Fruit fly (Drosophila melanogaster) whole organism, embryonic: ENCODE results near the gene ghi.

Experiments used
- Atf-2 ChIP-seq: fragments of 200-800 bp; sonication (Bioruptor generic); optimal IDR thresholded peaks from 2 replicates; lab custom pipeline; 2016; ENCODE audit warnings: missing biosample characterization, missing genetic modification characterization
- CG10209 ChIP-seq: fragments of 200-800 bp; sonication (Bioruptor generic); optimal IDR thresholded peaks from 3 replicates; lab custom pipeline; 2017; ENCODE audit warnings: missing biosample characterization, mild to moderate bottlenecking, missing genetic modification characterization, missing genetic modification reagents
- CG11398 ChIP-seq: fragments of 200-800 bp; sonication (Bioruptor generic); optimal IDR thresholded peaks from 2 replicates; lab custom pipeline; 2016; ENCODE audit warnings: missing biosample characterization, missing genetic modification characterization
- CG1529 ChIP-seq: fragments of 200-800 bp; sonication (Bioruptor generic); optimal IDR thresholded peaks from 3 replicates; lab custom pipeline; 2018; ENCODE audit warnings: missing biosample characterization, missing genetic modification characterization
- CG15514 ChIP-seq: fragments of 200-800 bp; sonication (Bioruptor generic); optimal IDR thresholded peaks from 3 replicates; lab custom pipeline; 2017; ENCODE audit warnings: missing biosample characterization, missing genetic modification characterization, mild to moderate bottlenecking, moderate library complexity, missing genetic modification reagents
- CG15601 ChIP-seq: fragments of 200-800 bp; sonication (Bioruptor generic); optimal IDR thresholded peaks from 3 replicates; lab custom pipeline; 2019; ENCODE audit warnings: missing biosample characterization, mild to moderate bottlenecking, missing genetic modification characterization, moderate library complexity
- CG17568 ChIP-seq: fragments of 200-800 bp; sonication (Bioruptor generic); optimal IDR thresholded peaks from 2 replicates; lab custom pipeline; 2018; ENCODE audit warnings: missing biosample characterization, mild to moderate bottlenecking, missing genetic modification characterization, moderate library complexity
- CG17912 ChIP-seq: fragments of 200-800 bp; sonication (Bioruptor generic); optimal IDR thresholded peaks from 2 replicates; lab custom pipeline; 2018; ENCODE audit warnings: missing biosample characterization, mild to moderate bottlenecking, missing genetic modification characterization
- CG2712 ChIP-seq: fragments of 200-800 bp; optimal IDR thresholded peaks from 3 replicates; lab custom pipeline; 2019; ENCODE audit warnings: missing biosample characterization, mild to moderate bottlenecking, missing genetic modification characterization, moderate library complexity
- CG30403 ChIP-seq: fragments of 200-800 bp; sonication (Bioruptor generic); optimal IDR thresholded peaks from 3 replicates; lab custom pipeline; 2016; ENCODE audit warnings: missing biosample characterization, missing genetic modification characterization
- CG31441 ChIP-seq: fragments of 200-800 bp; sonication (Bioruptor generic); IDR thresholded peaks from 2 replicates; pipeline ENCODE4 v1.3.6; 2022; ENCODE audit warnings: missing biosample characterization, missing genetic modification characterization
- CG3995 ChIP-seq: fragments of 200-800 bp; sonication (Bioruptor generic); optimal IDR thresholded peaks from 3 replicates; lab custom pipeline; 2016; ENCODE audit warnings: missing biosample characterization, missing genetic modification characterization
- CG4404 ChIP-seq: fragments of 200-800 bp; sonication (Bioruptor generic); IDR thresholded peaks from 2 replicates; pipeline ENCODE4 v1.3.6; 2022; ENCODE audit warnings: missing biosample characterization, missing genetic modification characterization
- CG4730 ChIP-seq: fragments of 200-800 bp; sonication (Bioruptor generic); IDR thresholded peaks from 2 replicates; pipeline ENCODE4 v1.3.6; 2022; ENCODE audit warnings: missing biosample characterization, missing genetic modification characterization
- CG6683 ChIP-seq: fragments of 200-800 bp; sonication (Bioruptor generic); optimal IDR thresholded peaks from 2 replicates; lab custom pipeline; 2017; ENCODE audit warnings: missing biosample characterization, mild to moderate bottlenecking, missing genetic modification characterization, missing genetic modification reagents
- CG7372 ChIP-seq: fragments of 200-800 bp; sonication (Bioruptor generic); IDR thresholded peaks from 2 replicates; pipeline ENCODE4 v1.3.6; 2022; ENCODE audit warnings: missing biosample characterization, missing genetic modification characterization
- CG7987 ChIP-seq: fragments of 200-800 bp; sonication (Bioruptor generic); optimal IDR thresholded peaks from 2 replicates; lab custom pipeline; 2018; ENCODE audit warnings: missing biosample characterization, mild to moderate bottlenecking, missing genetic modification characterization, moderate library complexity
- CG9727 ChIP-seq: fragments of 200-800 bp; sonication (Bioruptor generic); optimal IDR thresholded peaks from 3 replicates; lab custom pipeline; 2017; ENCODE audit warnings: missing biosample characterization, mild to moderate bottlenecking, missing genetic modification characterization
- CoRest ChIP-seq: fragments of 200-800 bp; sonication (Bioruptor generic); optimal IDR thresholded peaks from 3 replicates; lab custom pipeline; 2018; ENCODE audit warnings: missing biosample characterization, mild to moderate bottlenecking, missing genetic modification characterization, moderate library complexity
- Dip2 ChIP-seq: fragments of 200-800 bp; sonication (Bioruptor generic); IDR thresholded peaks from 2 replicates; pipeline ENCODE4 v1.3.6; 2022; ENCODE audit warnings: missing biosample characterization, missing genetic modification characterization
- Doc2 ChIP-seq: fragments of 200-800 bp; sonication (Bioruptor generic); IDR thresholded peaks from 2 replicates; pipeline ENCODE4 v1.3.6; 2022; ENCODE audit warnings: missing biosample characterization, missing genetic modification characterization
- Dp ChIP-seq: fragments of 200-800 bp; sonication (Bioruptor generic); optimal IDR thresholded peaks from 2 replicates; lab custom pipeline; 2018; ENCODE audit warnings: missing biosample characterization, mild to moderate bottlenecking, missing genetic modification characterization, moderate library complexity
- E2f1 ChIP-seq: fragments of 200-800 bp; sonication (Bioruptor generic); IDR thresholded peaks from 2 replicates; pipeline ENCODE4 v1.3.6; 2022; ENCODE audit warnings: missing biosample characterization, missing genetic modification characterization
- ERR ChIP-seq: fragments of 200-800 bp; sonication (Bioruptor generic); optimal IDR thresholded peaks from 2 replicates; lab custom pipeline; 2016; ENCODE audit warnings: missing biosample characterization, missing genetic modification characterization
- Mad ChIP-seq: fragments of 200-800 bp; sonication (Bioruptor generic); optimal IDR thresholded peaks from 2 replicates; lab custom pipeline; 2016; ENCODE audit warnings: missing biosample characterization, missing genetic modification characterization
- Mrtf ChIP-seq: fragments of 200-800 bp; sonication (Bioruptor generic); IDR thresholded peaks from 3 replicates; pipeline ENCODE4 v1.3.6; 2022; ENCODE audit warnings: missing biosample characterization, missing genetic modification characterization
- NFAT ChIP-seq: fragments of 200-800 bp; sonication (Bioruptor generic); IDR thresholded peaks from 2 replicates; pipeline ENCODE4 v1.3.6; 2022; ENCODE audit warnings: missing biosample characterization, missing genetic modification characterization
- Oaz ChIP-seq: fragments of 200-800 bp; sonication (Bioruptor generic); IDR thresholded peaks from 2 replicates; pipeline ENCODE4 v1.3.6; 2022; ENCODE audit warnings: missing biosample characterization, missing genetic modification characterization
- Opbp ChIP-seq: fragments of 200-800 bp; sonication (Bioruptor generic); IDR thresholded peaks from 3 replicates; pipeline ENCODE4 v1.3.6; 2022; ENCODE audit warnings: missing biosample characterization, missing genetic modification characterization; ENCODE audit not compliant: partially characterized antibody
- Scr ChIP-seq: fragments of 200-800 bp; sonication (Bioruptor generic); IDR thresholded peaks from 2 replicates; pipeline ENCODE4 v1.3.6; 2022; ENCODE audit warnings: missing biosample characterization, missing genetic modification characterization; ENCODE audit not compliant: partially characterized antibody
- Trl ChIP-seq, 3 experiments: fragments of >200 bp in 2 of 3; fragments of 200-800 bp in 1 of 3; sonication (Bioruptor generic) in 1 of 3; optimal IDR thresholded peaks; 2 replicates in 1 of 3; 3 replicates in 2 of 3; lab custom pipeline; 2016 to 2017; ENCODE audit warnings: missing biosample characterization in 1 of 3, missing genetic modification characterization in 1 of 3
- cg ChIP-seq: fragments of 200-800 bp; sonication (Bioruptor generic); optimal IDR thresholded peaks from 3 replicates; lab custom pipeline; 2019; ENCODE audit warnings: missing biosample characterization, mild to moderate bottlenecking, missing genetic modification characterization, moderate library complexity
- ci ChIP-seq: fragments of 200-800 bp; sonication (Bioruptor generic); IDR thresholded peaks from 3 replicates; pipeline ENCODE4 v1.3.6; 2022; ENCODE audit warnings: missing biosample characterization, missing genetic modification characterization
- croc ChIP-seq: fragments of 200-800 bp; sonication (Bioruptor generic); conservative IDR thresholded peaks from 3 replicates; pipeline ENCODE4 v1.3.6; 2022; ENCODE audit warnings: missing biosample characterization, missing genetic modification characterization
- crp ChIP-seq, 2 experiments: fragments of 200-800 bp; sonication (Bioruptor generic); optimal IDR thresholded peaks; 2 replicates in 1 of 2; 3 replicates in 1 of 2; lab custom pipeline; 2017; ENCODE audit warnings: missing biosample characterization in 2 of 2, missing genetic modification characterization in 2 of 2, mild to moderate bottlenecking in 1 of 2, moderate library complexity in 1 of 2
- dm ChIP-seq: fragments of 200-800 bp; sonication (Bioruptor generic); optimal IDR thresholded peaks from 3 replicates; lab custom pipeline; 2016; ENCODE audit warnings: missing biosample characterization, missing genetic modification characterization
- exex ChIP-seq: fragments of 200-800 bp; sonication (Bioruptor generic); optimal IDR thresholded peaks from 4 replicates; lab custom pipeline; 2018; ENCODE audit warnings: missing biosample characterization, mild to moderate bottlenecking, missing genetic modification characterization, moderate library complexity
- fd3F ChIP-seq: fragments of 200-800 bp; sonication (Bioruptor generic); optimal IDR thresholded peaks from 2 replicates; lab custom pipeline; 2018; ENCODE audit warnings: missing biosample characterization, mild to moderate bottlenecking, missing genetic modification characterization, moderate library complexity
- ham ChIP-seq: fragments of 200-800 bp; sonication (Bioruptor generic); IDR thresholded peaks from 2 replicates; pipeline ENCODE4 v1.3.6; 2022; ENCODE audit warnings: missing biosample characterization, missing genetic modification characterization
- kah ChIP-seq: fragments of 200-800 bp; sonication (Bioruptor generic); optimal IDR thresholded peaks from 2 replicates; lab custom pipeline; 2018; ENCODE audit warnings: missing biosample characterization, mild to moderate bottlenecking, missing genetic modification characterization
- lab ChIP-seq: fragments of 200-800 bp; sonication (Bioruptor generic); optimal IDR thresholded peaks from 3 replicates; lab custom pipeline; 2017; ENCODE audit warnings: missing biosample characterization, missing genetic modification characterization, mild to moderate bottlenecking, moderate library complexity, missing genetic modification reagents
- lilli ChIP-seq: fragments of 200-800 bp; sonication (Bioruptor generic); optimal IDR thresholded peaks from 3 replicates; lab custom pipeline; 2016; ENCODE audit warnings: missing biosample characterization, missing genetic modification characterization
- nerfin-2 ChIP-seq: fragments of 200-800 bp; sonication (Bioruptor generic); IDR thresholded peaks from 2 replicates; pipeline ENCODE4 v1.3.6; 2022; ENCODE audit warnings: missing biosample characterization, missing genetic modification characterization; ENCODE audit not compliant: partially characterized antibody
- org-1 ChIP-seq: fragments of 200-800 bp; sonication (Bioruptor generic); optimal IDR thresholded peaks from 2 replicates; lab custom pipeline; 2017; ENCODE audit warnings: missing biosample characterization, missing genetic modification characterization
- pan ChIP-seq, 4 experiments: fragments of >200 bp in 3 of 4; fragments of 200-800 bp in 1 of 4; sonication (Bioruptor generic) in 1 of 4; optimal IDR thresholded peaks in 3 of 4; IDR thresholded peaks in 1 of 4; 2 replicates each; pipeline versions ENCODE4 v1.3.6 to Lab custom; 2017 to 2022; ENCODE audit warnings: missing biosample characterization in 2 of 4, missing genetic modification characterization in 2 of 4, mixed read lengths in 1 of 4
- pho ChIP-seq: fragments of 200-800 bp; sonication (Bioruptor generic); optimal IDR thresholded peaks from 2 replicates; lab custom pipeline; 2016; ENCODE audit warnings: missing biosample characterization, missing genetic modification characterization
- pita ChIP-seq: fragments of 200-800 bp; sonication (Bioruptor generic); optimal IDR thresholded peaks from 2 replicates; lab custom pipeline; 2017; ENCODE audit warnings: missing biosample characterization, mild to moderate bottlenecking, missing genetic modification characterization
- pzg ChIP-seq: fragments of 200-800 bp; sonication (Bioruptor generic); optimal IDR thresholded peaks from 3 replicates; lab custom pipeline; 2018; ENCODE audit warnings: missing biosample characterization, mild to moderate bottlenecking, missing genetic modification characterization, moderate library complexity
- twi ChIP-seq: fragments of 200-800 bp; optimal IDR thresholded peaks from 2 replicates; lab custom pipeline; 2019; ENCODE audit warnings: missing biosample characterization, mild to moderate bottlenecking, missing genetic modification characterization, moderate library complexity

The ghi gene

DNA sequence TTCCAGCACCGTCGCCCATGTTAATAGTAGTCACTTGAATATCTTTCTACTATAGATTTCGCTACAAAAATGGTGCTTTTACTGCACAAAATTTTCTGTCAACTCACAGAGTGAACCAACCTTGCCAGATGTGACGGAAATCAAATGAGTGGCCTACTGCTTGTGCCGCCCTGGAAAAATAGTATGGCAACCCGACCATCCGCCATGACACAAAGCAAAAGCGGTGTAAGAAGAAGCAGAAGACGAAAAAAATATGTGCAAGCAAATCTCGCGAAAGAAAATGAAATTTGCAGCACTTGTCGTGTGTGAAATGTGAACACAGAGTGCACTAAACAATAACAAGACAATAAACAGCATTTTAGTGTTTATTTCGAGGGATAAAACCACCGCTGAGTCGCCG lies 25.2 kb downstream of the ghi start, which contains the start of the genes Uch-L5 and Jarid2 (continued):
- peak; percentile 25 for TF ChIP-seq twi (tag; lab: Kevin White, UChicago)
- peak; percentile 46 for TF ChIP-seq CG17912
- no peak for TF ChIP-seq exex (tag; lab: Kevin White, UChicago)
- TF ChIP-seq CG15514 (GFP tag; lab: Kevin White, UChicago), result peak; percentile 85
- TF ChIP-seq CG30403 (GFP tag; lab: Kevin White, UChicago), result peak; percentile 51
- no peak for TF ChIP-seq pan (optimal IDR thresholded peaks at IDR 0.05; lab: Kevin White, UChicago)
- TF ChIP-seq pan (GFP tag; optimal IDR thresholded peaks at IDR 0.05 in 1 of 2, IDR thresholded peaks at IDR 0.05 in 1 of 2), result no peak
- TF ChIP-seq croc (GFP tag; lab: Robert Waterston, UW), result no peak
- peak; percentile 28 for TF ChIP-seq CoRest (tag; lab: Kevin White, UChicago)
- TF ChIP-seq CG17568, result no peak
- TF ChIP-seq CG1529 (GFP tag; lab: Kevin White, UChicago), result no peak
- TF ChIP-seq Opbp, result peak; percentile 69
- peak; percentile 72 for TF ChIP-seq CG7987 (GFP tag; lab: Kevin White, UChicago)
- no peak for TF ChIP-seq CG4730
- TF ChIP-seq CG15601 (tag; lab: Kevin White, UChicago), result peak; percentile 22
- peak; percentile 65 for TF ChIP-seq lab (GFP tag; lab: Kevin White, UChicago)
- TF ChIP-seq dm (GFP tag; lab: Kevin White, UChicago), result peak; percentile 81
- no peak for TF ChIP-seq Scr (GFP tag; lab: Robert Waterston, UW)
- peak; percentile 51 for TF ChIP-seq pho (GFP tag; lab: Kevin White, UChicago)
- TF ChIP-seq Doc2 (GFP tag; lab: Robert Waterston, UW), result no peak
- no peak for TF ChIP-seq org-1 (GFP tag; lab: Kevin White, UChicago)
- TF ChIP-seq lilli (GFP tag; lab: Kevin White, UChicago), result peak; percentile 72
- TF ChIP-seq NFAT (GFP tag; lab: Robert Waterston, UW), result peak; percentile 69
- no peak for TF ChIP-seq Trl (optimal IDR thresholded peaks at IDR 0.05; lab: Kevin White, UChicago)
- peak; percentile 66 for TF ChIP-seq Trl (GFP tag; optimal IDR thresholded peaks at IDR 0.05; lab: Kevin White, UChicago)
- TF ChIP-seq pzg, result peak; percentile 95
- peak; percentile 43 for TF ChIP-seq Mad
- TF ChIP-seq pita (GFP tag; lab: Kevin White, UChicago), result no peak
- TF ChIP-seq Dp (GFP tag; lab: Kevin White, UChicago), result peak; percentile 62
- peak; percentile 15 for TF ChIP-seq CG10209 (GFP tag; lab: Kevin White, UChicago)
- no peak for TF ChIP-seq kah (GFP tag; lab: Kevin White, UChicago)
- TF ChIP-seq CG9727 (GFP tag; lab: Kevin White, UChicago), result no peak
- TF ChIP-seq fd3F, result no peak
- no peak for TF ChIP-seq E2f1 (GFP tag; lab: Robert Waterston, UW)
- no peak for TF ChIP-seq nerfin-2
- peak; percentile 45 for TF ChIP-seq CG3995 (GFP tag; lab: Kevin White, UChicago)
- peak; percentile 7 for TF ChIP-seq cg (GFP tag; lab: Kevin White, UChicago)
- TF ChIP-seq CG2712 (tag; lab: Kevin White, UChicago), result peak; percentile 61
- TF ChIP-seq CG7372 (GFP tag; lab: Robert Waterston, UW), result no peak
- TF ChIP-seq Mrtf (GFP tag; lab: Robert Waterston, UW), result no peak
- no peak for TF ChIP-seq CG6683 (GFP tag; lab: Kevin White, UChicago)
- peak in 1 of 2 experiments; percentile 27 for TF ChIP-seq crp (GFP tag; optimal IDR thresholded peaks at IDR 0.05; lab: Kevin White, UChicago)
- peak; percentile 61 for TF ChIP-seq ERR
- TF ChIP-seq Dip2 (GFP tag; lab: Robert Waterston, UW), result no peak
- TF ChIP-seq CG4404 (GFP tag; lab: Robert Waterston, UW), result no peak
- TF ChIP-seq ci (GFP tag; lab: Robert Waterston, UW), result peak; percentile 79; the same call in 2 of the 3 replicates
- TF ChIP-seq Oaz (GFP tag; lab: Robert Waterston, UW), result no peak
- TF ChIP-seq CG11398 (GFP tag; lab: Kevin White, UChicago), result peak; percentile 63
- TF ChIP-seq CG31441 (GFP tag; lab: Robert Waterston, UW), result no peak
- TF ChIP-seq ham (GFP tag; lab: Robert Waterston, UW), result no peak
- TF ChIP-seq Atf-2 (GFP tag; lab: Kevin White, UChicago), result peak; percentile 9
